Fruit fly (Drosophila melanogaster): ENCODE data around the gene Or33b.

DNA sequence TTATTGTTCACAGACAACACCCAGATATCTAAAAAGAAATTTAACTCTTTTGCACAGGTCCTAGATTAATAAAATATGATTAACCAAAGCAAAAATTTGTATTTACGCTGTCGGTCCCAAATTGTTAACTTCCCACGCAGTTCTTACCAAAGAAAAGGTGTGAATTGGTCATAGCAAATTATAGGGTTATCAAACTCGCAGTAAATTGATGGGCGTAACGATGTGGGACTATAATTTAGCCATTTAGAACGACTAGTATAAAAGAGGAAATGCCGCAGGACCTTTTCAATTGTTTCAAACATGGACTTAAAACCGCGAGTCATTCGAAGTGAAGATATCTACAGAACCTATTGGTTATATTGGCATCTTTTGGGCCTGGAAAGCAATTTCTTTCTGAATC is at the start of gene Or33b:
- TF ChIP-seq CG14655 (GFP tag; optimal IDR thresholded peaks at IDR 0.05): no peak
- no peak for TF ChIP-seq CG13204 (GFP tag; optimal IDR thresholded peaks at IDR 0.05)
- no peak for TF ChIP-seq gl (tag; optimal IDR thresholded peaks at IDR 0.05)
- no peak for TF ChIP-seq Ets98B (GFP tag; IDR thresholded peaks at IDR 0.05)
- no peak for TF ChIP-seq Pif1A (GFP tag; optimal IDR thresholded peaks at IDR 0.05)
- no peak for TF ChIP-seq CG34367 (tag; optimal IDR thresholded peaks at IDR 0.05)
- no peak for TF ChIP-seq CG17806 (tag; optimal IDR thresholded peaks at IDR 0.05)
- no peak for TF ChIP-seq CG10348 (GFP tag; IDR thresholded peaks at IDR 0.05)
- TF ChIP-seq EcR (GFP tag; optimal IDR thresholded peaks at IDR 0.05): no peak
- no peak for TF ChIP-seq CG12605 (GFP tag; IDR thresholded peaks at IDR 0.05)
